Fruit fly (Drosophila melanogaster): Measurements from ENCODE around the gene Usp7.
A peak's percentile ranks its signal among the peaks of the same experiment; 100 is the strongest.

Usp7 gene

DNA sequence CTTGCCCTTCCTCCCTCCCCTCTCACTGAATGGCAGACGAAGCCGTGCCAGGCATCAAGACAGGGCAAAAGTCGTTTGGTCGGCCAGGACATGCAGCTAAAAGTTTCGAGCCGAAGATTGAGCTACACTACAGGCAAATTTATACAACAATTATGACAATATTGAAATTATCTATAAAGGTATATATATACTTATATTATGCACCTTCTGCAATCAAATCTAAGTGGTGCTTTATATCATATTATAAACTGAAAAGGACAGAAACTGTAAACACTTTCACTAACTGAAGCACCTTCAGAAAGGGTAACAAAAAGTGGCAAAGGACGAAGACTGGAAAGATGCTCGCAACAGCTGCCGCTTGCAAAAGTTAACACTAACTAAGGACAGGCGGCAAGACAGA is 47.4 kb upstream of the Usp7 start (continued):
- TF ChIP-seq dati (GFP tag; IDR thresholded peaks at IDR 0.05) (no peak), CG11398 (GFP tag; optimal IDR thresholded peaks at IDR 0.05) (no peak), Sry-β (GFP tag; optimal IDR thresholded peaks at IDR 0.05) (no peak), MESR4 (GFP tag; optimal IDR thresholded peaks at IDR 0.05) (no peak), Neu2 (GFP tag; optimal IDR thresholded peaks at IDR 0.05; ENCODE audit: borderline replicate concordance) (no peak), gsb-n (tag; optimal IDR thresholded peaks at IDR 0.05) (peak; percentile 0), ewg (GFP tag; optimal IDR thresholded peaks at IDR 0.05) (no peak), Rx (GFP tag; IDR thresholded peaks at IDR 0.05) (no peak), CG34224 (GFP tag; IDR thresholded peaks at IDR 0.05; ENCODE audit: partially characterized antibody) (no peak), Dp (GFP tag; optimal IDR thresholded peaks at IDR 0.05) (no peak), Fer2 (tag; optimal IDR thresholded peaks at IDR 0.05) (no peak), Camta (GFP tag; optimal IDR thresholded peaks at IDR 0.05) (no peak), CG11456 (GFP tag; IDR thresholded peaks at IDR 0.05) (no peak), CG4360 (GFP tag; IDR thresholded peaks at IDR 0.05) (no peak), Atf-2 (GFP tag; optimal IDR thresholded peaks at IDR 0.05) (no peak), repo (GFP tag; optimal IDR thresholded peaks at IDR 0.05) (no peak), CG9727 (GFP tag; optimal IDR thresholded peaks at IDR 0.05) (no peak), Hsf (GFP tag; optimal IDR thresholded peaks at IDR 0.05) (no peak), fd64A (GFP tag; optimal IDR thresholded peaks at IDR 0.05) (no peak), D19A (tag; optimal IDR thresholded peaks at IDR 0.05) (peak; percentile 98), CG7963 (GFP tag; IDR thresholded peaks at IDR 0.05; ENCODE audit: partially characterized antibody) (no peak), sima (GFP tag; optimal IDR thresholded peaks at IDR 0.05) (no peak), usp (GFP tag; optimal IDR thresholded peaks at IDR 0.05) (no peak), mirr (GFP tag; optimal IDR thresholded peaks at IDR 0.05) (no peak), slbo (GFP tag; IDR thresholded peaks at IDR 0.05) (0 out of 2 replicates have a peak, but pooled peaks have one; percentile 22), Taf1 (GFP tag; IDR thresholded peaks at IDR 0.05) (no peak), Adf1 (GFP tag; IDR thresholded peaks at IDR 0.05) (no peak), pros (GFP tag; optimal IDR thresholded peaks at IDR 0.05) (peak; percentile 27), abd-A (tag; optimal IDR thresholded peaks at IDR 0.05) (no peak), cas (GFP tag; IDR thresholded peaks at IDR 0.05) (no peak), CG3407 (GFP tag; optimal IDR thresholded peaks at IDR 0.05) (no peak), gfzf (GFP tag; optimal IDR thresholded peaks at IDR 0.05) (no peak), Ptx1 (GFP tag; IDR thresholded peaks at IDR 0.05) (0 out of 2 replicates have a peak, but pooled peaks have one; percentile 22), CG1529 (GFP tag; optimal IDR thresholded peaks at IDR 0.05) (no peak), sc (optimal IDR thresholded peaks at IDR 0.05) (no peak), sc (GFP tag; optimal IDR thresholded peaks at IDR 0.05) (no peak), CG12236 (GFP tag; optimal IDR thresholded peaks at IDR 0.05) (no peak), CG3726 (GFP tag; IDR thresholded peaks at IDR 0.05) (no peak), CG17802 (tag; optimal IDR thresholded peaks at IDR 0.05) (no peak), Dfd (GFP tag; optimal IDR thresholded peaks at IDR 0.05) (no peak), CkIIα-i1 (GFP tag; IDR thresholded peaks at IDR 0.05) (no peak), CG6683 (GFP tag; optimal IDR thresholded peaks at IDR 0.05) (no peak), Med (GFP tag) (no peak), kay (GFP tag; optimal IDR thresholded peaks at IDR 0.05) (no peak), pum (GFP tag; optimal IDR thresholded peaks at IDR 0.05) (no peak), salm (tag; optimal IDR thresholded peaks at IDR 0.05) (no peak), NfI (GFP tag; optimal IDR thresholded peaks at IDR 0.05) (no peak), Hr51 (GFP tag; optimal IDR thresholded peaks at IDR 0.05) (peak in 1 of 2 experiments; percentile 55), Aef1 (GFP tag; IDR thresholded peaks at IDR 0.05) (no peak), HLH4C (GFP tag; IDR thresholded peaks at IDR 0.05; ENCODE audit: partially characterized antibody) (no peak), Xbp1 (GFP tag; optimal IDR thresholded peaks at IDR 0.05) (peak; percentile 12), CG12071 (GFP tag; optimal IDR thresholded peaks at IDR 0.05) (no peak)
